Worm (Caenorhabditis elegans): ENCODE results near the gene let-99.

DNA sequence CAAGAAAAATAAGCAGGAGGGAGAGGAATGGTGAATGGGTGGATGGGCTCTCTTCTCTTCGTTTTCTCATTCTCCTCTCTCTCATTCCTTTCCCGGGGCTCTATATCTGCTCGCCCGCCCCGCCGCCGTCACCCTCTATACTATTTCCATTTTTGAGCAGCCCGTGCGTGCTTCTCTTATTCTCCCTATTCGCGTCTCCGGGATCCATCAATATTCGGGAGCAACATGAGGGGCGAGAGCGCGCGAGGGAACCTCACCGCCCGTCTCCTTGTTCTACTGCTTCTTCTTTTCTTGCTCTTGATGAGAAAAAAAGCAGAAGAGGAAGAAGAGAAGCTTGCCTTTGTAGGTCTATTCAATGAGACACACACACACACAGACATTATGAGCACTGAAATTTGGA is 16.5 kb downstream of the let-99 start:
- TF ChIP-seq ztf-11 (tag; optimal IDR thresholded peaks at IDR 0.05) = no peak
- no peak for TF ChIP-seq efl-3 (GFP tag; optimal IDR thresholded peaks at IDR 0.05)
- TF ChIP-seq unc-62 (GFP tag; optimal IDR thresholded peaks at IDR 0.05) = no peak
- no peak for TF ChIP-seq nhr-76 (tag; optimal IDR thresholded peaks at IDR 0.05)
- no peak for TF ChIP-seq nhr-11 (tag; optimal IDR thresholded peaks at IDR 0.05)
- TF ChIP-seq mdl-1 (tag; optimal IDR thresholded peaks at IDR 0.05) = no peak
- TF ChIP-seq ceh-82 (tag; optimal IDR thresholded peaks at IDR 0.05) = peak in 1 of 3 experiments; percentile 45
- TF ChIP-seq nhr-12 (tag; optimal IDR thresholded peaks at IDR 0.05) = no peak
